Worm (Caenorhabditis elegans) whole organism, L1 larva: ENCODE results near the gene T23B12.11.

ENCODE experiments used
- blmp-1 ChIP-seq: fragments of 150-350 bp; optimal IDR thresholded peaks from 2 replicates; lab custom pipeline; 2014; ENCODE audit warnings: missing biosample characterization, missing genetic modification characterization
- dpl-1 ChIP-seq, 3 experiments: fragments of 150-350 bp in 2 of 3; sonication (generic microtip) in 1 of 3; optimal IDR thresholded peaks; 2 replicates each; lab custom pipeline; 2014 to 2017; ENCODE audit warnings: missing biosample characterization in 3 of 3, missing genetic modification characterization in 3 of 3, missing genetic modification reagents in 3 of 3
- elt-2 ChIP-seq: sonication (generic microtip); optimal IDR thresholded peaks from 2 replicates; lab custom pipeline; 2016; ENCODE audit warnings: missing genetic modification characterization, mild to moderate bottlenecking, inconsistent platforms, missing compliant biosample characterization, missing genetic modification reagents
- fos-1 ChIP-seq: fragments of 150-350 bp; optimal IDR thresholded peaks from 2 replicates; lab custom pipeline; 2014; ENCODE audit warnings: missing biosample characterization, missing genetic modification characterization
- lin-35 ChIP-seq, 2 experiments: fragments of 150-350 bp; optimal IDR thresholded peaks; 2 replicates each; lab custom pipeline; 2014; ENCODE audit warnings: missing biosample characterization in 2 of 2, missing genetic modification characterization in 2 of 2, missing genetic modification reagents in 2 of 2
- lin-39 ChIP-seq: fragments of 150-350 bp; optimal IDR thresholded peaks from 2 replicates; lab custom pipeline; 2014; ENCODE audit warnings: missing biosample characterization, missing genetic modification reagents, missing genetic modification characterization
- nhr-90 ChIP-seq: sonication (generic microtip); optimal IDR thresholded peaks from 2 replicates; lab custom pipeline; 2016; ENCODE audit warnings: mild to moderate bottlenecking, missing genetic modification characterization, missing compliant biosample characterization; ENCODE audit not compliant: poor library complexity
- unc-30 ChIP-seq: sonication (generic microtip); optimal IDR thresholded peaks from 2 replicates; lab custom pipeline; 2017; ENCODE audit warnings: missing biosample characterization, missing genetic modification characterization
- unc-62 ChIP-seq: fragments of 150-350 bp; optimal IDR thresholded peaks from 2 replicates; lab custom pipeline; 2014; ENCODE audit warnings: missing biosample characterization, missing genetic modification reagents, missing genetic modification characterization
- zag-1 ChIP-seq: fragments of 150-350 bp; optimal IDR thresholded peaks from 2 replicates; lab custom pipeline; 2014; ENCODE audit warnings: missing biosample characterization, missing genetic modification characterization
- ztf-11 ChIP-seq, 2 experiments: sonication (generic microtip); optimal IDR thresholded peaks; 2 replicates each; lab custom pipeline; 2016 to 2017; ENCODE audit warnings: missing genetic modification characterization in 2 of 2, missing biosample characterization in 1 of 2, missing compliant biosample characterization in 1 of 2

- TF ChIP-seq fos-1, result no peak
- TF ChIP-seq lin-39 (tag; lab: Kevin White, UChicago), result no peak
- TF ChIP-seq blmp-1, result no peak
- no peak for TF ChIP-seq lin-35 (GFP tag; optimal IDR thresholded peaks at IDR 0.05; lab: Kevin White, UChicago)
- no peak for TF ChIP-seq zag-1 (tag; lab: Kevin White, UChicago)
- TF ChIP-seq ztf-11 (tag; optimal IDR thresholded peaks at IDR 0.05; lab: Kevin White, UChicago), result no peak
- no peak for TF ChIP-seq elt-2 (tag; lab: Kevin White, UChicago)
- TF ChIP-seq unc-62, result no peak
- no peak for TF ChIP-seq unc-30 (tag; lab: Kevin White, UChicago)
- no peak for TF ChIP-seq dpl-1 (GFP tag; optimal IDR thresholded peaks at IDR 0.05; lab: Kevin White, UChicago)
- TF ChIP-seq nhr-90 (tag; lab: Kevin White, UChicago), result no peak
These were observed 10.2 kb downstream of the T23B12.11 start, which contains the start of gene mrps-2 for ce11 chrV:8465386-8465785.
